Worm (Caenorhabditis elegans) whole organism, L4 larva: Measurements from ENCODE around the gene pap-3.

Experiments used
- ZK546.5 ChIP-seq, 2 experiments: sonication (generic microtip); optimal IDR thresholded peaks; 2 replicates each; lab custom pipeline; 2017; ENCODE audit warnings: missing biosample characterization in 2 of 2, missing genetic modification characterization in 2 of 2
- aha-1 ChIP-seq: fragments of 150-350 bp; peaks from one replicate; lab custom pipeline; 2014; ENCODE audit warnings: missing biosample characterization, missing genetic modification characterization
- ama-1 ChIP-seq: fragments of 150-350 bp; optimal IDR thresholded peaks from 2 replicates; lab custom pipeline; 2014; ENCODE audit warnings: inconsistent platforms, mixed read lengths
- ceh-82 ChIP-seq: sonication (generic microtip); optimal IDR thresholded peaks from 2 replicates; lab custom pipeline; 2017; ENCODE audit warnings: missing biosample characterization, missing genetic modification characterization
- jun-1 ChIP-seq: fragments of 150-350 bp; optimal IDR thresholded peaks from 2 replicates; lab custom pipeline; 2014; ENCODE audit warnings: missing biosample characterization, missing genetic modification reagents, missing genetic modification characterization
- lin-39 ChIP-seq: fragments of 150-350 bp; optimal IDR thresholded peaks from 2 replicates; lab custom pipeline; 2014; ENCODE audit warnings: missing biosample characterization, missing genetic modification reagents, missing genetic modification characterization
- madf-9 ChIP-seq: fragments of 200-800 bp; sonication (Bioruptor generic); conservative IDR thresholded peaks from 2 replicates; pipeline ENCODE4 v1.3.6; 2022; ENCODE audit warnings: missing genetic modification reagents, missing genetic modification characterization, missing compliant biosample characterization
- snpc-4 ChIP-seq: fragments of 150-350 bp; optimal IDR thresholded peaks from 2 replicates; lab custom pipeline; 2014; ENCODE audit warnings: missing biosample characterization, missing genetic modification characterization

DNA sequence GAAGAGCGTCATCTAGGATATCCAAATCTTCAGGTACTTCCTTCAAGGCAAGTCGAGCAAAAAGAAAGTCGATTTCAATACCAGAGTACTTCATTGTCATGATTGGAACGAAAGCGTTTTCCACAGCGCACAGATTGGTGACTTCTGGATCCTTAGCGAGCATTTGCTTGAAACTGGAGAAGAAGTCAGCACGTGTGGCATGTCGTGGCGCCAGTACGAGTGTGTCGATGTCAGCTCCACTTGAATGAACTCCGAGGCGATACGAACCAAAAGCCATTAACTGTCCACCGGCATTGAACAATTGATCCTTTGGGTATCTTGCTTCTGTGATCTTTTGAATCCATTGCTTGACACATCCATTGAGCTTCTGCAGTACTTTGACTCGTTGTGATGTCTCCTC lies 361 bp downstream of the pap-3 start:
- TF ChIP-seq jun-1 (tag; lab: Kevin White, UChicago): no peak
- TF ChIP-seq lin-39: no peak
- TF ChIP-seq snpc-4 (tag; lab: Kevin White, UChicago): no peak
- TF ChIP-seq ama-1: no peak
- no peak for TF ChIP-seq ceh-82 (tag; lab: Kevin White, UChicago)
- TF ChIP-seq ZK546.5 (tag; optimal IDR thresholded peaks at IDR 0.05; lab: Kevin White, UChicago): no peak
- peak; percentile 80 for TF ChIP-seq aha-1 (tag; lab: Kevin White, UChicago)
- no peak for TF ChIP-seq madf-9 (GFP tag; lab: Robert Waterston, UW)
